Worm (Caenorhabditis elegans) whole organism, L3 larva: ENCODE results near the gene nhr-38.
A peak's percentile ranks its signal among the peaks of the same experiment; 100 is the strongest.
"Not testable (repeated sequence)": the region's sequence is repeated elsewhere in the genome, so short reads cannot be mapped to it uniquely, and the experiment has no call there.

Experiments
- ZK546.5 ChIP-seq: sonication (generic microtip); optimal IDR thresholded peaks from 2 replicates; lab custom pipeline; 2017; ENCODE audit warnings: missing biosample characterization, missing genetic modification characterization
- aly-2 ChIP-seq: fragments of 150-350 bp; optimal IDR thresholded peaks from 2 replicates; lab custom pipeline; 2014; ENCODE audit warnings: missing biosample characterization, missing genetic modification characterization
- ama-1 ChIP-seq: fragments of 150-350 bp; optimal IDR thresholded peaks from 2 replicates; lab custom pipeline; 2018
- ceh-16 ChIP-seq: sonication (generic microtip); optimal IDR thresholded peaks from 2 replicates; lab custom pipeline; 2017; ENCODE audit warnings: missing biosample characterization, missing genetic modification characterization
- ceh-28 ChIP-seq: fragments of 150-350 bp; optimal IDR thresholded peaks from 2 replicates; lab custom pipeline; 2014; ENCODE audit warnings: missing biosample characterization, missing genetic modification reagents, missing genetic modification characterization
- ceh-82 ChIP-seq: fragments of 150-350 bp; optimal IDR thresholded peaks from 2 replicates; lab custom pipeline; 2014; ENCODE audit warnings: missing biosample characterization, missing genetic modification characterization
- ceh-9 ChIP-seq: sonication (generic microtip); optimal IDR thresholded peaks from 2 replicates; lab custom pipeline; 2018; ENCODE audit warnings: missing biosample characterization, missing genetic modification characterization
- daf-12 ChIP-seq: fragments of 150-350 bp; optimal IDR thresholded peaks from 2 replicates; lab custom pipeline; 2014; ENCODE audit warnings: missing biosample characterization, missing genetic modification reagents, missing genetic modification characterization
- egl-27 ChIP-seq: sonication (generic microtip); optimal IDR thresholded peaks from 4 replicates; lab custom pipeline; 2017; ENCODE audit warnings: missing biosample characterization, missing genetic modification reagents, missing genetic modification characterization
- elt-1 ChIP-seq: fragments of 150-350 bp; optimal IDR thresholded peaks from 2 replicates; lab custom pipeline; 2014; ENCODE audit warnings: missing biosample characterization, missing genetic modification characterization
- elt-2 ChIP-seq: sonication (generic microtip); optimal IDR thresholded peaks from 2 replicates; lab custom pipeline; 2016; ENCODE audit warnings: missing genetic modification reagents, mild to moderate bottlenecking, missing genetic modification characterization, missing compliant biosample characterization
- elt-3 ChIP-seq, 3 experiments: fragments of 150-350 bp in 1 of 3; sonication (generic microtip) in 2 of 3; optimal IDR thresholded peaks; 2 replicates in 2 of 3; 4 replicates in 1 of 3; lab custom pipeline; 2014 to 2017; ENCODE audit warnings: missing biosample characterization in 3 of 3, missing genetic modification characterization in 3 of 3
- fkh-10 ChIP-seq: sonication (generic microtip); optimal IDR thresholded peaks from 2 replicates; lab custom pipeline; 2017; ENCODE audit warnings: missing biosample characterization, missing genetic modification reagents, missing genetic modification characterization
- fkh-2 ChIP-seq: fragments of 150-350 bp; optimal IDR thresholded peaks from 2 replicates; lab custom pipeline; 2014; ENCODE audit warnings: missing biosample characterization, missing genetic modification reagents, missing genetic modification characterization
- fos-1 ChIP-seq: fragments of 150-350 bp; optimal IDR thresholded peaks from 2 replicates; lab custom pipeline; 2014; ENCODE audit warnings: missing biosample characterization, missing genetic modification characterization
- jun-1 ChIP-seq: fragments of 150-350 bp; optimal IDR thresholded peaks from 2 replicates; lab custom pipeline; 2014; ENCODE audit warnings: missing biosample characterization, missing genetic modification reagents, missing genetic modification characterization
- lin-39 ChIP-seq: fragments of 150-350 bp; optimal IDR thresholded peaks from 2 replicates; lab custom pipeline; 2018; ENCODE audit warnings: missing biosample characterization, missing genetic modification reagents, missing genetic modification characterization
- lsy-12 ChIP-seq: sonication (generic microtip); optimal IDR thresholded peaks from 2 replicates; lab custom pipeline; 2016; ENCODE audit warnings: mild to moderate bottlenecking, missing genetic modification characterization, missing compliant biosample characterization
- mdl-1 ChIP-seq: fragments of 150-350 bp; optimal IDR thresholded peaks from 2 replicates; lab custom pipeline; 2014; ENCODE audit warnings: missing biosample characterization, missing genetic modification characterization
- mml-1 ChIP-seq: fragments of 150-350 bp; sonication (generic microtip); optimal IDR thresholded peaks from 3 replicates; lab custom pipeline; 2014; ENCODE audit warnings: missing biosample characterization, missing genetic modification characterization
- nhr-11 ChIP-seq: fragments of 150-350 bp; optimal IDR thresholded peaks from 2 replicates; lab custom pipeline; 2014; ENCODE audit warnings: missing biosample characterization, missing genetic modification characterization
- nhr-12 ChIP-seq: fragments of 150-350 bp; optimal IDR thresholded peaks from 2 replicates; lab custom pipeline; 2014; ENCODE audit warnings: missing biosample characterization, missing genetic modification characterization
- nhr-237 ChIP-seq: fragments of 150-350 bp; optimal IDR thresholded peaks from 2 replicates; lab custom pipeline; 2014; ENCODE audit warnings: missing biosample characterization, missing genetic modification characterization
- nhr-25 ChIP-seq: sonication (generic microtip); optimal IDR thresholded peaks from 2 replicates; lab custom pipeline; 2017; ENCODE audit warnings: missing biosample characterization, missing genetic modification characterization
- nhr-28 ChIP-seq: fragments of 150-350 bp; optimal IDR thresholded peaks from 2 replicates; lab custom pipeline; 2014; ENCODE audit warnings: missing biosample characterization, missing genetic modification characterization
- nhr-67 ChIP-seq: fragments of 150-350 bp; optimal IDR thresholded peaks from 2 replicates; lab custom pipeline; 2014; ENCODE audit warnings: missing biosample characterization, missing genetic modification characterization
- nhr-76 ChIP-seq: fragments of 150-350 bp; sonication (generic microtip); optimal IDR thresholded peaks from 5 replicates; lab custom pipeline; 2014; ENCODE audit warnings: missing biosample characterization, missing genetic modification characterization
- pqm-1 ChIP-seq: fragments of 150-350 bp; optimal IDR thresholded peaks from 2 replicates; lab custom pipeline; 2017; ENCODE audit warnings: missing biosample characterization, missing genetic modification characterization, inconsistent platforms
- sea-2 ChIP-seq: fragments of 150-350 bp; sonication (generic microtip); optimal IDR thresholded peaks from 4 replicates; lab custom pipeline; 2014; ENCODE audit warnings: missing biosample characterization, missing genetic modification reagents, missing genetic modification characterization
- skn-1 ChIP-seq: fragments of 150-350 bp; optimal IDR thresholded peaks from 2 replicates; lab custom pipeline; 2014; ENCODE audit warnings: missing biosample characterization, missing genetic modification characterization
- unc-62 ChIP-seq: fragments of 150-350 bp; sonication (generic microtip); optimal IDR thresholded peaks from 4 replicates; lab custom pipeline; 2014; ENCODE audit warnings: missing biosample characterization, missing genetic modification reagents, missing genetic modification characterization
- ztf-4 ChIP-seq: fragments of 150-350 bp; optimal IDR thresholded peaks from 2 replicates; lab custom pipeline; 2014; ENCODE audit warnings: missing biosample characterization, missing genetic modification characterization

The nhr-38 gene

DNA sequence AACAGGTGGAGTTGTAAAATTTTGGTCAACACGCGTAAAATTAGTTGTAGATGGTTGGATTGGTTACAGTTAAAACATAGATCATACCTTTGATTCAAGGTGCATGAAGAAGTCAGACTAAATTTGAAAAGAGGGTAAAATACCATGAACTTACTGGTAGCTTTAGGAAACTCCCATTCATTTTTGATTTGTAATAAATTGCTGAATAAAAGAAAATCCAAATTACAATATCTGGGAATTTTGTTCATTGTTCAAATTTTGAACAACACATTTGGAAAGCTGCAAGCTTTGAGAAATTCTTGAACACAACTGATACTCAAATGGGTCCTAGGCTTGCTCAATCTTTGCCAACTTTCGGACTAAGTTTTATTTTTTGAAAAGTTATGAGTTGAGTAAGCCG is 32.0 kb upstream of the nhr-38 start:
- TF ChIP-seq daf-12 (tag; lab: Kevin White, UChicago) (no peak), unc-62 (GFP tag; lab: Kevin White, UChicago) (no peak), fkh-2 (tag; lab: Kevin White, UChicago) (no peak), ceh-28 (tag; lab: Kevin White, UChicago) (no peak), fkh-10 (GFP tag; lab: Kevin White, UChicago) (no peak), mml-1 (no peak), ceh-9 (tag; lab: Kevin White, UChicago) (no peak), aly-2 (tag; lab: Kevin White, UChicago) (no peak), nhr-12 (tag; lab: Kevin White, UChicago) (no peak), ztf-4 (tag; lab: Kevin White, UChicago) (no peak), mdl-1 (tag; lab: Kevin White, UChicago) (no peak), nhr-25 (tag; lab: Kevin White, UChicago) (no peak), ceh-16 (no peak), ZK546.5 (no peak), elt-3 (tag; optimal IDR thresholded peaks at IDR 0.05; lab: Kevin White, UChicago) (no peak), nhr-76 (tag; lab: Kevin White, UChicago) (no peak)

DNA sequence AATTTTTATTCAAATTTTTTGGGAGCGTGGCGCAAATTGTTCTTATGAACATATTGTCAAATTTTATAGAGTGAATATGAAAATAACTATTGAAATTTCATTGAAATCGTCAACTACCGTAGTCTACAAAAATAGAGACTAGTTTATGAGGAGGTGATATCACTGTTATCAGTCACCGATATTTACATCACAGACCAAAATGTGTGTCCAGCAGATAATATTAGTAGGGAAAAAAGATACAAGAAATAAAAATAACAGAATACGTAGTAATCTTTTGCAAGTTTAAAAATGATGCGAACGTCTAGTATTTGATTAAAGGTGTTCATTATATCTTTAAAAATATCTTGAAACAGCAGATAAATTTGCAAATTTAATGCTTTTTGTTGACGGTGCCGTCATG is 30.7 kb upstream of the nhr-38 start:
- TF ChIP-seq jun-1, result no peak
- no peak for TF ChIP-seq nhr-237 (tag; lab: Kevin White, UChicago)
- no peak for TF ChIP-seq lin-39 (tag; lab: Kevin White, UChicago)
- peak; percentile 3 for TF ChIP-seq elt-2

DNA sequence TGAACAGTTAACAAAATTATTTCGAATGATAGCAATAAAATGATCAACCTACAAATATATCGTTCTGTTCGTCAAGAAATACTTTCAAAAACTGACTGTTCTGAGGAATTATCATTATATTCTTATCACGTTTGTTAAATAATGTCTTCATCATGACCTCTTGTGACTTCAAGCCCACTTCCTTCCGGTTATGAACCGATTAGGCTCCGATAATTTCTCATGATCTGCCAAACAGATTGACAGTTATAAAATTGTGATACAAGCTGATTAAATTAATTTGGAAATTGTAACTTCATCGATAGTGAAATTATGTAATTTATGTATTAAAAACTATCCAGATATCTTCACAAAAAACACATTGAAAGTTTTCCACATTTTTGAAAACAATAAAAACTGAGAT is 29.1 kb upstream of the nhr-38 start, which contains the start of gene ins-8:
TSS of gene ins-8 (minus strand) at position 101 of the 400 bp plus-strand sequence.
- no peak for TF ChIP-seq ama-1 (lab: Kevin White, UChicago)
- no peak for TF ChIP-seq ceh-28 (tag; lab: Kevin White, UChicago)
- TF ChIP-seq unc-62 (GFP tag; lab: Kevin White, UChicago), result no peak
- no peak for TF ChIP-seq nhr-12 (tag; lab: Kevin White, UChicago)
- TF ChIP-seq ceh-82, result no peak
- no peak for TF ChIP-seq fos-1 (tag; lab: Kevin White, UChicago)

DNA sequence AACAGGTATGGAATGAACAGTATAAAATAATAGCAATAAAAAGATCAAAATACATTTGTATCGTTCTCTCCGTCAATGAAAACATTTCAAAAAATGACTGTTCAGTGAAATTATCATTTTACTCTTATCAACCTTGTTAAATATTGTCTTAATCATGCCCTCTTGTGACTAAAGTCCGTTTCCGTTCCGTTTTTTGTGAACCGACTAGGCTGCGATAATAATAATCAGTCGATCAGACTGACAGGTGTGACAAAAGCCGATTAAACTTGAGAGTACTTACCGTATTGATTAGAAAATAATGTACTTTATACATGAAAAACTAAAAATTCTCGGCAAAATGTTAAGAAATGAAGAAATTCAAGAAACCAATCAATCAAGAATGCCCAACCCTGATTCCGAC is 27.5 kb upstream of the nhr-38 start, which contains the start of gene ins-7:
TSS of gene ins-7 (minus strand) at position 332 of the 400 bp plus-strand sequence.
- TF ChIP-seq lsy-12 (tag; lab: Kevin White, UChicago) (no peak), pqm-1 (tag; lab: Kevin White, UChicago) (peak; percentile 34), elt-2 (peak; percentile 91), fkh-10 (GFP tag; lab: Kevin White, UChicago) (no peak), elt-3 (tag; optimal IDR thresholded peaks at IDR 0.05; lab: Kevin White, UChicago) (no peak)

DNA sequence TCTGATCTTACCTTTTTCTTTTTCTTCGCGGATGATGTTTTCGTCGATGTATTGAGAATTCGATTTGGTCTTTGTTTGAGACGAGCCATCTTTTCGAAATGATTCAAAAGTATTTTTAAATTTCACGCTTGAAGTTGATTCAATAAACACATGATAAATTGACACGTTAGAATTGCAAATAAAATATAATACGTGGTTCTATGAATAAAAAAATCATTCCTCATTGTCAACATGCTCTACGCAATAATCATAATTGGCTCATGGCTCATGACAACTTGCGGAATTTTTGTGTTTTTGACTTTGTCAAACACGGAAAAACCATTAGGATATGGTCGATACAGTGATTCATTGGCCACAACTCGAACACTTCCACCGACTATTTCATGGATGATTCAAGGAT is 26.6 kb upstream of the nhr-38 start, which contains the start of the genes htas-1 and ZK1251.3:
TSS of gene htas-1 (minus strand) at position 101 of the 400 bp plus-strand sequence.
TSS of gene ZK1251.3 (plus strand) at position 226 of the 400 bp plus-strand sequence.
- TF ChIP-seq daf-12 (tag; lab: Kevin White, UChicago) (no peak), lin-39 (tag; lab: Kevin White, UChicago) (no peak), nhr-28 (tag; lab: Kevin White, UChicago) (no peak), sea-2 (no peak), egl-27 (no peak), ztf-4 (tag; lab: Kevin White, UChicago) (no peak), nhr-67 (tag; lab: Kevin White, UChicago) (no peak), fos-1 (tag; lab: Kevin White, UChicago) (no peak), unc-62 (GFP tag; lab: Kevin White, UChicago) (no peak), nhr-11 (no peak), elt-3 (tag; optimal IDR thresholded peaks at IDR 0.05; lab: Kevin White, UChicago) (no peak), elt-1 (no peak), aly-2 (tag; lab: Kevin White, UChicago) (no peak)

DNA sequence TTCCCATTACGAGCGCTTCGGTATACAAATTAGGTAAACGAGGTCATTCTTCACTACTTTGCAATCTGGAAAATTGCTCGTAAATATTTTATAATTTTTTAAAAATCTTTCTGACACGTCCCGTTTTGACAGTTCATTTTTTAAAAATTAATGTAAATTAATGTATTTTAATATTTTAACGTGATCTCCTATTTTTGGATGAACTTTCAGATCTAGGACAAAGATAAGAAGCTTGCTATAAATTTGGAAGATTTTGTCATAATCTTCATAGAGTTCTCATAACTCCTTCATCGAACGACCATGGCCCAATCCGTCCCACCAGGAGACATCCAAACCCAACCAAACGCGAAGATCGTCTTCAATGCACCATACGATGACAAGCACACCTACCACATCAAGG is 21.3 kb upstream of the nhr-38 start, which contains the start of gene msp-76:
TSS of gene msp-76 (plus strand) at position 301 of the 400 bp plus-strand sequence.
- TF ChIP-seq skn-1; sea-2; ama-1 (lab: Kevin White, UChicago): not testable (repeated sequence)
